Fruit fly (Drosophila melanogaster): ENCODE data around the gene Pcyt2.

- no peak for TF ChIP-seq insv (optimal IDR thresholded peaks at IDR 0.05)
- no peak for TF ChIP-seq psq (optimal IDR thresholded peaks at IDR 0.05)
- TF ChIP-seq ttk (optimal IDR thresholded peaks at IDR 0.05): no peak
These were observed 16.1 kb downstream of the Pcyt2 start, which contains the start of gene Tmep for dm6 chr3L:1569162-1569965.

Data from Kc167 (cell line).